Fruit fly (Drosophila melanogaster) whole organism, adult: ENCODE data around the gene FoxK.

Experiments used
- CG11617 ChIP-seq: fragments of 200-800 bp; sonication (Bioruptor generic); optimal IDR thresholded peaks from 2 replicates; lab custom pipeline; 2017; ENCODE audit warnings: mild to moderate bottlenecking, missing biosample characterization, missing genetic modification reagents, missing genetic modification characterization
- CG14711 ChIP-seq: fragments of 200-800 bp; sonication (Bioruptor generic); optimal IDR thresholded peaks from 2 replicates; lab custom pipeline; 2018; ENCODE audit warnings: missing biosample characterization, mild to moderate bottlenecking, missing genetic modification characterization, moderate library complexity
- Crg-1 ChIP-seq: fragments of 200-800 bp; sonication (Bioruptor generic); optimal IDR thresholded peaks from 2 replicates; lab custom pipeline; 2016; ENCODE audit warnings: missing biosample characterization, missing genetic modification characterization
- cnc ChIP-seq, 2 experiments: fragments of >200 bp; optimal IDR thresholded peaks; 2 replicates each; lab custom pipeline; 2017
- kay ChIP-seq: fragments of 200-800 bp; sonication (Bioruptor generic); peaks from one replicate; lab custom pipeline; 2016; ENCODE audit warnings: missing biosample characterization, missing genetic modification characterization, borderline replicate concordance

- TF ChIP-seq cnc (optimal IDR thresholded peaks at IDR 0.05; lab: Kevin White, UChicago): no peak
- TF ChIP-seq CG11617 (GFP tag; lab: Kevin White, UChicago): no peak
- no peak for TF ChIP-seq Crg-1 (GFP tag; lab: Kevin White, UChicago)
- TF ChIP-seq kay (GFP tag; lab: Kevin White, UChicago): no peak
- no peak for TF ChIP-seq CG14711 (tag; lab: Kevin White, UChicago)
Observed at dm6 chr3L:11145065-11145464, 24.5 kb upstream of the FoxK start.
